Worm (Caenorhabditis elegans) whole organism, L4 larva: ENCODE results near the gene cyk-4.

Source experiments
- D1046.2 ChIP-seq: fragments of 200-800 bp; sonication (Bioruptor generic); IDR thresholded peaks from 2 replicates; pipeline ENCODE4 v1.3.6; 2022; ENCODE audit warnings: missing genetic modification characterization, missing compliant biosample characterization
- F37D6.2 ChIP-seq: sonication (generic microtip); optimal IDR thresholded peaks from 2 replicates; lab custom pipeline; 2016; ENCODE audit warnings: mild to moderate bottlenecking, missing genetic modification characterization, missing compliant biosample characterization
- F44E2.7 ChIP-seq: fragments of 200-800 bp; sonication (Bioruptor generic); IDR thresholded peaks from 2 replicates; pipeline ENCODE4 v2.1.2; 2022; ENCODE audit warnings: missing genetic modification characterization, missing compliant biosample characterization
- Y105C5A.15 ChIP-seq: fragments of 200-800 bp; sonication (Bioruptor generic); IDR thresholded peaks from 2 replicates; pipeline ENCODE4 v1.3.6; 2022; ENCODE audit warnings: missing genetic modification characterization, missing compliant biosample characterization
- ZK337.2 ChIP-seq: fragments of 200-800 bp; sonication (Bioruptor generic); IDR thresholded peaks from 2 replicates; pipeline ENCODE4 v1.3.6; 2022; ENCODE audit warnings: missing genetic modification reagents, missing genetic modification characterization, missing compliant biosample characterization
- ZK546.5 ChIP-seq, 2 experiments: sonication (generic microtip); optimal IDR thresholded peaks; 2 replicates each; lab custom pipeline; 2017; ENCODE audit warnings: missing biosample characterization in 2 of 2, missing genetic modification characterization in 2 of 2
- aly-2 ChIP-seq: sonication (generic microtip); optimal IDR thresholded peaks from 2 replicates; lab custom pipeline; 2018; ENCODE audit warnings: missing biosample characterization, missing genetic modification characterization
- ceh-20 ChIP-seq: fragments of 200-800 bp; sonication (Bioruptor generic); IDR thresholded peaks from 2 replicates; pipeline ENCODE4 v1.3.6; 2022; ENCODE audit warnings: missing genetic modification reagents, missing genetic modification characterization, missing compliant biosample characterization
- ceh-28 ChIP-seq: fragments of 150-350 bp; optimal IDR thresholded peaks from 2 replicates; lab custom pipeline; 2014; ENCODE audit warnings: missing biosample characterization, missing genetic modification reagents, missing genetic modification characterization
- ceh-32 ChIP-seq: sonication (generic microtip); optimal IDR thresholded peaks from 2 replicates; lab custom pipeline; 2016; ENCODE audit warnings: mild to moderate bottlenecking, missing genetic modification characterization, missing compliant biosample characterization; ENCODE audit not compliant: poor library complexity
- cey-2 ChIP-seq: sonication (generic microtip); optimal IDR thresholded peaks from 3 replicates; lab custom pipeline; 2017; ENCODE audit warnings: missing genetic modification characterization, mild to moderate bottlenecking, missing compliant biosample characterization, antibody characterized with exemption, borderline replicate concordance; ENCODE audit not compliant: insufficient read depth
- daf-16 ChIP-seq, 3 experiments: sonication (generic microtip); optimal IDR thresholded peaks; 2 replicates each; lab custom pipeline; 2016 to 2017; ENCODE audit warnings: missing genetic modification characterization in 3 of 3, missing genetic modification reagents in 3 of 3, mild to moderate bottlenecking in 2 of 3, missing compliant biosample characterization in 2 of 3, missing biosample characterization in 1 of 3, moderate library complexity in 1 of 3
- daf-19 ChIP-seq: fragments of 200-800 bp; sonication (Bioruptor generic); conservative IDR thresholded peaks from 2 replicates; pipeline ENCODE4 v1.3.6; 2022; ENCODE audit warnings: missing genetic modification characterization, missing compliant biosample characterization
- dmd-8 ChIP-seq: fragments of 200-800 bp; sonication (Bioruptor generic); IDR thresholded peaks from 2 replicates; pipeline ENCODE4 v1.3.6; 2022; ENCODE audit warnings: missing genetic modification characterization, missing compliant biosample characterization
- duxl-1 ChIP-seq: sonication (generic microtip); optimal IDR thresholded peaks from 2 replicates; lab custom pipeline; 2016; ENCODE audit warnings: mild to moderate bottlenecking, missing genetic modification characterization, moderate library complexity, missing compliant biosample characterization; ENCODE audit not compliant: poor library complexity
- dve-1 ChIP-seq: sonication (generic microtip); optimal IDR thresholded peaks from 2 replicates; lab custom pipeline; 2017; ENCODE audit warnings: antibody characterized with exemption, mild to moderate bottlenecking, missing genetic modification characterization, missing compliant biosample characterization; ENCODE audit not compliant: insufficient read depth
- fos-1 ChIP-seq: fragments of 150-350 bp; optimal IDR thresholded peaks from 2 replicates; lab custom pipeline; 2014; ENCODE audit warnings: missing biosample characterization, missing genetic modification characterization
- gei-8 ChIP-seq: fragments of 200-800 bp; sonication (Bioruptor generic); optimal IDR thresholded peaks from 2 replicates; lab custom pipeline; 2018; ENCODE audit warnings: mild to moderate bottlenecking, missing genetic modification characterization, missing compliant biosample characterization
- hlh-11 ChIP-seq: fragments of 200-800 bp; sonication (Bioruptor generic); optimal IDR thresholded peaks from 2 replicates; lab custom pipeline; 2018; ENCODE audit warnings: mild to moderate bottlenecking, missing genetic modification characterization, missing compliant biosample characterization
- lim-7 ChIP-seq: fragments of 200-800 bp; sonication (Bioruptor generic); IDR thresholded peaks from 2 replicates; pipeline ENCODE4 v1.3.6; 2022; ENCODE audit warnings: missing genetic modification characterization, missing compliant biosample characterization
- lin-29 ChIP-seq: fragments of 200-800 bp; sonication (Bioruptor generic); IDR thresholded peaks from 2 replicates; pipeline ENCODE4 v1.3.6; 2022; ENCODE audit warnings: missing genetic modification reagents, missing genetic modification characterization, missing compliant biosample characterization
- lin-39 ChIP-seq: fragments of 150-350 bp; optimal IDR thresholded peaks from 2 replicates; lab custom pipeline; 2014; ENCODE audit warnings: missing biosample characterization, missing genetic modification reagents, missing genetic modification characterization
- lir-3 ChIP-seq: sonication (generic microtip); optimal IDR thresholded peaks from 2 replicates; lab custom pipeline; 2016; ENCODE audit warnings: mild to moderate bottlenecking, missing genetic modification characterization, missing compliant biosample characterization
- lsy-2 ChIP-seq, 2 experiments: fragments of 150-350 bp in 1 of 2; sonication (generic microtip) in 1 of 2; optimal IDR thresholded peaks; 2 replicates each; lab custom pipeline; 2014 to 2017; ENCODE audit warnings: missing biosample characterization in 2 of 2, missing genetic modification characterization in 2 of 2
- madf-5 ChIP-seq, 2 experiments: fragments of 200-800 bp; sonication (Bioruptor generic); IDR thresholded peaks; 2 replicates each; pipeline ENCODE4 v1.3.6; 2022; ENCODE audit warnings: missing compliant biosample characterization in 2 of 2, missing genetic modification characterization in 2 of 2
- mdl-1 ChIP-seq, 2 experiments: fragments of 150-350 bp in 1 of 2; sonication (generic microtip) in 1 of 2; optimal IDR thresholded peaks; 2 replicates each; lab custom pipeline; 2014 to 2017; ENCODE audit warnings: missing biosample characterization in 2 of 2, missing genetic modification characterization in 2 of 2
- mes-2 ChIP-seq: sonication (generic microtip); optimal IDR thresholded peaks from 2 replicates; lab custom pipeline; 2016; ENCODE audit warnings: missing genotype, mild to moderate bottlenecking, missing genetic modification characterization, missing compliant biosample characterization; ENCODE audit not compliant: poor library complexity, severe bottlenecking
- mxl-2 ChIP-seq: fragments of 200-800 bp; sonication (Bioruptor generic); conservative IDR thresholded peaks from 2 replicates; pipeline ENCODE4 v1.3.6; 2022; ENCODE audit warnings: missing genetic modification reagents, missing genetic modification characterization, missing compliant biosample characterization
- nhr-10 ChIP-seq: fragments of 150-350 bp; optimal IDR thresholded peaks from 2 replicates; lab custom pipeline; 2014; ENCODE audit warnings: missing biosample characterization, missing genetic modification characterization
- nhr-102 ChIP-seq: sonication (generic microtip); optimal IDR thresholded peaks from 2 replicates; lab custom pipeline; 2016; ENCODE audit warnings: mild to moderate bottlenecking, missing genetic modification characterization, moderate library complexity, missing compliant biosample characterization
- nhr-11 ChIP-seq: fragments of 150-350 bp; optimal IDR thresholded peaks from 2 replicates; lab custom pipeline; 2014; ENCODE audit warnings: missing biosample characterization, missing genetic modification characterization
- nhr-111 ChIP-seq: fragments of 200-800 bp; sonication (Bioruptor generic); optimal IDR thresholded peaks from 2 replicates; lab custom pipeline; 2018; ENCODE audit warnings: mild to moderate bottlenecking, missing genetic modification characterization, missing compliant biosample characterization
- nhr-25 ChIP-seq: sonication (generic microtip); optimal IDR thresholded peaks from 2 replicates; lab custom pipeline; 2017; ENCODE audit warnings: missing genetic modification characterization, mild to moderate bottlenecking, missing compliant biosample characterization, antibody characterized with exemption, moderate library complexity, borderline replicate concordance; ENCODE audit not compliant: insufficient read depth
- nhr-42 ChIP-seq: fragments of 200-800 bp; sonication (Bioruptor generic); IDR thresholded peaks from 2 replicates; pipeline ENCODE4 v1.3.6; 2022; ENCODE audit warnings: missing genetic modification characterization, missing compliant biosample characterization
- nhr-48 ChIP-seq: sonication (generic microtip); optimal IDR thresholded peaks from 2 replicates; lab custom pipeline; 2016; ENCODE audit warnings: mild to moderate bottlenecking, missing genetic modification characterization, missing compliant biosample characterization
- nhr-6 ChIP-seq: fragments of 150-350 bp; optimal IDR thresholded peaks from 2 replicates; lab custom pipeline; 2014; ENCODE audit warnings: missing biosample characterization, missing genetic modification characterization
- pha-4 ChIP-seq, 2 experiments: fragments of 150-350 bp in 1 of 2; fragments of 200-800 bp in 1 of 2; sonication (Bioruptor generic) in 1 of 2; IDR thresholded peaks in 1 of 2; optimal IDR thresholded peaks in 1 of 2; 2 replicates each; pipeline versions ENCODE4 v1.3.6 to Lab custom; 2014 to 2022; ENCODE audit warnings: missing genetic modification characterization in 2 of 2, missing genetic modification reagents in 2 of 2, missing biosample characterization in 1 of 2, missing compliant biosample characterization in 1 of 2
- sdz-12 ChIP-seq: fragments of 200-800 bp; sonication (Bioruptor generic); optimal IDR thresholded peaks from 2 replicates; lab custom pipeline; 2018; ENCODE audit warnings: mild to moderate bottlenecking, missing genetic modification characterization, missing compliant biosample characterization
- set-16 ChIP-seq: fragments of 200-800 bp; sonication (Bioruptor generic); IDR thresholded peaks from 2 replicates; pipeline ENCODE4 v1.3.6; 2022; ENCODE audit warnings: missing genetic modification reagents, missing genetic modification characterization, missing compliant biosample characterization
- skn-1 ChIP-seq: fragments of 150-350 bp; optimal IDR thresholded peaks from 2 replicates; lab custom pipeline; 2014; ENCODE audit warnings: missing biosample characterization, missing genetic modification characterization
- spr-1 ChIP-seq: sonication (generic microtip); optimal IDR thresholded peaks from 2 replicates; lab custom pipeline; 2016; ENCODE audit warnings: mild to moderate bottlenecking, missing genetic modification characterization, missing compliant biosample characterization
- spr-3 ChIP-seq: fragments of 200-800 bp; sonication (Bioruptor generic); optimal IDR thresholded peaks from 2 replicates; lab custom pipeline; 2018; ENCODE audit warnings: mild to moderate bottlenecking, missing genetic modification characterization, missing compliant biosample characterization
- zfp-2 ChIP-seq: sonication (generic microtip); optimal IDR thresholded peaks from 2 replicates; lab custom pipeline; 2016; ENCODE audit warnings: mild to moderate bottlenecking, missing genetic modification characterization, missing compliant biosample characterization
- zip-2 ChIP-seq: fragments of 150-350 bp; optimal IDR thresholded peaks from 2 replicates; lab custom pipeline; 2014; ENCODE audit warnings: missing biosample characterization, missing genetic modification characterization
- ztf-7 ChIP-seq: fragments of 150-350 bp; optimal IDR thresholded peaks from 2 replicates; lab custom pipeline; 2014; ENCODE audit warnings: missing biosample characterization, missing genetic modification characterization

cyk-4 gene

DNA sequence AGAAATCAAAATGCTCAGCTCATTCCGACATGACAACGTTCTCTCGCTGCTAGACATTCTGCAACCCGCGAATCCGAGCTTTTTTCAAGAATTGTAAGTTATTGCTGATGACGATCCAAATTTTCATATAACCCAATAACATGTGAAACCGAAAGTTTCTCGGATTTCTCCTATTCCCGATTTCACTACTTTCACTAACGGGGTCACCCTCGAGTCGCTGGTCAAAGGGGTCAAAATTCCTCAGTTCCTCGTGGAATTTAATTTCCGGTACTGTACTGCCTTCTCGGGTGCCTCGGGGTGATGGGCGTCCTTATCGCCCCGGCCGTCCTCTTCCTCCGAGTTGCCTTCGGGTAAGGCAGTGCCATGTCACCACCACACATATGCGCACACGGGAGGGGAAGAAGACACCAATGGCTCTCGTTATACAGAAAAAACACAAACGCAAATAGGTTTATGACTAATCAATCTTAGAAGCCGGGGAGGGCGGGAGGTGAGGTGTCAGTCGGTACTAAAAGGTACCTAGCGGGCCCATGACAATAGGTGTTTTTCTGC is 50.8 kb downstream of the cyk-4 start (continued):
- TF ChIP-seq dve-1 (tag; lab: Kevin White, UChicago) (no peak), mxl-2 (GFP tag; lab: Robert Waterston, UW) (no peak), ceh-28 (tag; lab: Kevin White, UChicago) (no peak), spr-3 (GFP tag; lab: Kevin White, UChicago) (no peak), ZK337.2 (GFP tag; lab: Robert Waterston, UW) (no peak), aly-2 (no peak), Y105C5A.15 (GFP tag; lab: Robert Waterston, UW) (no peak), madf-5 (GFP tag; IDR thresholded peaks at IDR 0.05; lab: Robert Waterston, UW) (no peak), hlh-11 (peak; percentile 27), lir-3 (tag; lab: Kevin White, UChicago) (no peak), nhr-6 (tag; lab: Kevin White, UChicago) (peak; percentile 39), lsy-2 (tag; optimal IDR thresholded peaks at IDR 0.05; lab: Kevin White, UChicago) (peak in 1 of 2 experiments; percentile 11), nhr-111 (GFP tag; lab: Kevin White, UChicago) (peak; percentile 32), pha-4 (GFP tag; IDR thresholded peaks at IDR 0.05; lab: Robert Waterston, UW) (no peak), pha-4 (tag; optimal IDR thresholded peaks at IDR 0.05; lab: Kevin White, UChicago) (no peak), cey-2 (tag; lab: Kevin White, UChicago) (no peak), gei-8 (GFP tag; lab: Kevin White, UChicago) (no peak), mdl-1 (tag; optimal IDR thresholded peaks at IDR 0.05; lab: Kevin White, UChicago) (no peak), mes-2 (tag; lab: Kevin White, UChicago) (peak; percentile 47), lin-39 (tag; lab: Kevin White, UChicago) (no peak), duxl-1 (tag; lab: Kevin White, UChicago) (no peak), daf-16 (GFP tag; optimal IDR thresholded peaks at IDR 0.05; lab: Kevin White, UChicago) (no peak), daf-16 (tag; optimal IDR thresholded peaks at IDR 0.05; lab: Kevin White, UChicago) (no peak), ceh-20 (GFP tag; lab: Robert Waterston, UW) (no peak), dmd-8 (GFP tag; lab: Robert Waterston, UW) (no peak), nhr-25 (peak; percentile 39), set-16 (peak; percentile 61), lin-29 (GFP tag; lab: Robert Waterston, UW) (no peak), ceh-32 (tag; lab: Kevin White, UChicago) (no peak), nhr-10 (no peak), sdz-12 (GFP tag; lab: Kevin White, UChicago) (peak; percentile 34), nhr-102 (tag; lab: Kevin White, UChicago) (no peak), skn-1 (no peak), zip-2 (tag; lab: Kevin White, UChicago) (no peak), lim-7 (GFP tag; lab: Robert Waterston, UW) (no peak), zfp-2 (tag; lab: Kevin White, UChicago) (no peak), ztf-7 (tag; lab: Kevin White, UChicago) (no peak), daf-19 (GFP tag; lab: Robert Waterston, UW) (no peak), nhr-11 (no peak), nhr-42 (GFP tag; lab: Robert Waterston, UW) (no peak), ZK546.5 (tag; optimal IDR thresholded peaks at IDR 0.05; lab: Kevin White, UChicago) (no peak), fos-1 (tag; lab: Kevin White, UChicago) (no peak), F44E2.7 (GFP tag; lab: Robert Waterston, UW) (no peak), nhr-48 (tag; lab: Kevin White, UChicago) (no peak), F37D6.2 (tag; lab: Kevin White, UChicago) (no peak), D1046.2 (GFP tag; lab: Robert Waterston, UW) (no peak), spr-1 (tag; lab: Kevin White, UChicago) (no peak)
